Fruit fly (Drosophila melanogaster) S2 (cell line): ENCODE data around the gene WDR79.

ENCODE experiments used
- CG8478 ChIP-seq: fragments of >200 bp; optimal IDR thresholded peaks from 2 replicates; lab custom pipeline; 2018
- CTCF ChIP-seq, 2 experiments: fragments of >200 bp; optimal IDR thresholded peaks; 2 replicates each; lab custom pipeline; 2018

DNA sequence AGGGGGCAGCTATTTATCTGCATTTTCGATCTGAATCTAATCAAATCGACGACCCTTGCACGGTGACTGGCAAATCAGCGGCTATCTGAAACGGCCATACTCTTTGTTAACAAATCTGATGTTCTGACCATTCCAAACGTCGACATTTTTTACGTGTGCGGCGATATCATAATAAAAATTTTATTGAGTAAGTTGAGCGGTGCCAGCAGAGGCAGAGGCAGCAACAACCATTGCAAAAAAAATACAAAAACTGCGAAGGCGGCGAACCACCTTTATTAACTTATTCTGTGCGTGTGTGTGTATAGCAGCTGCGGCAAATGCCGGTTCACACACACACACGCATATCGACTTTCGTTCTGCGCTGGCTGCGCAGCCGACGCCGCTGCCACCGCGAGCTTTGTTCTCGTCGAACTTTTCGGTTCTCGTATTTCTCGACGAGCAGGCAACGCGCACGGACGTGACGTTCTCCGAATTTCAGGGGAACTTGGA is 45.4 kb downstream of the WDR79 start, which contains the start of gene Kr-h1:
- no peak for TF ChIP-seq CG8478 (lab: Kevin White, UChicago)
- no peak for TF ChIP-seq CTCF (optimal IDR thresholded peaks at IDR 0.05; lab: Kevin White, UChicago)
